Worm (Caenorhabditis elegans): Measurements from ENCODE around the gene srbc-83.

The srbc-83 gene

DNA sequence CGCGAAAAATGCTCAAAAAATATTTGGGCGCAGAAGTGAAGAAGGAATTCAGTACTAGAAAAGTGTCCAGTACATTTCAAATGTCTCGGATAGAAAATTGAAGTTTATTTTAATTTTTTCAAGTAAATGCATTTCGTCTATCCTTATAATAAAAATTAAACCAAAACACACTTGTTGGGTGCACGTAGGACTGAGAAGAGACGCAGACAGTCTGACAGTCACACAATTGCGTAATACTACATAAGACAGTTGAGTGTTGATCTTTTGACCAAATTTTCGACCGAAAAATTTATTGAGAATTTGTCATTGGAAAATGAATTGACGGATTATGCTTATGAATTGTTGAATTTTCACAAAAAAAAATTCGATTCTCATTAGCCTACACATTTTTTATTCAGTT is 12.4 kb downstream of the srbc-83 start, which contains the start of gene oac-7 (continued):
- no peak for TF ChIP-seq nhr-20 (tag; optimal IDR thresholded peaks at IDR 0.05)
- TF ChIP-seq skn-1 (tag; optimal IDR thresholded peaks at IDR 0.05): peak; percentile 5
- TF ChIP-seq nhr-76 (tag; optimal IDR thresholded peaks at IDR 0.05): no peak
- TF ChIP-seq grh-1 (GFP tag; IDR thresholded peaks at IDR 0.05): no peak
- no peak for TF ChIP-seq dpl-1 (GFP tag; optimal IDR thresholded peaks at IDR 0.05)
- TF ChIP-seq fos-1 (tag; optimal IDR thresholded peaks at IDR 0.05): no peak
- no peak for TF ChIP-seq ceh-90 (tag; optimal IDR thresholded peaks at IDR 0.05)
- no peak for TF ChIP-seq lin-13 (GFP tag; optimal IDR thresholded peaks at IDR 0.05)
- TF ChIP-seq unc-62 (GFP tag; optimal IDR thresholded peaks at IDR 0.05): no peak
- no peak for TF ChIP-seq egl-27 (tag; optimal IDR thresholded peaks at IDR 0.05)

DNA sequence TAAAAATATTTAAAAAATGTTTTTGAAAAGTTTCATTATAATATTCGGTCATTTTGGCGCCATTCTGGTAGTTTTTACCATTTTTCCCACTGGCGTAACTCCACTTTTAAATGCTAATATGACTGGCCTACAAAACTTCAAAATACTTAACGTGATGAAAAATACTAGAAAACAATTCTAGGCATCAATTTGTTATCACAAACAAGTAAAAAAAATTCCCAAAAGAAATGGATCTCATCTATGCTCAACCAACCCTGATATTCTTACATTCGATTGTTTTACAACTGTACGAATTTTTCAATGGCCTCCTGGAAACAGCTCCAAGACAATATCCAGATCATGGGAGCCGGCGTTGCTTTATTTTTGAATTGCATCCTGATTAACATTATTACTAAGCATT is 17.8 kb downstream of the srbc-83 start, which contains the start of gene str-214:
Gene str-214, plus strand, starts transcription at position 301 of the 400 bp plus-strand sequence.
- TF ChIP-seq nhr-28 (tag; optimal IDR thresholded peaks at IDR 0.05) (no peak), mab-9 (GFP tag; IDR thresholded peaks at IDR 0.05) (no peak), fkh-4 (tag; optimal IDR thresholded peaks at IDR 0.05; ENCODE audit: borderline replicate concordance) (no peak), ces-1 (GFP tag; optimal IDR thresholded peaks at IDR 0.05) (no peak), ceh-88 (GFP tag; IDR thresholded peaks at IDR 0.05) (no peak), alr-1 (tag; optimal IDR thresholded peaks at IDR 0.05; ENCODE audit: borderline replicate concordance) (no peak), ceh-82 (tag; optimal IDR thresholded peaks at IDR 0.05) (no peak), tlp-1 (tag; optimal IDR thresholded peaks at IDR 0.05) (no peak), egl-13 (tag; optimal IDR thresholded peaks at IDR 0.05) (no peak), egl-27 (tag; optimal IDR thresholded peaks at IDR 0.05) (no peak), ama-1 (optimal IDR thresholded peaks at IDR 0.05) (no peak), nhr-76 (tag; optimal IDR thresholded peaks at IDR 0.05) (no peak), fkh-8 (tag; optimal IDR thresholded peaks at IDR 0.05) (no peak), elt-3 (tag; optimal IDR thresholded peaks at IDR 0.05) (no peak)

DNA sequence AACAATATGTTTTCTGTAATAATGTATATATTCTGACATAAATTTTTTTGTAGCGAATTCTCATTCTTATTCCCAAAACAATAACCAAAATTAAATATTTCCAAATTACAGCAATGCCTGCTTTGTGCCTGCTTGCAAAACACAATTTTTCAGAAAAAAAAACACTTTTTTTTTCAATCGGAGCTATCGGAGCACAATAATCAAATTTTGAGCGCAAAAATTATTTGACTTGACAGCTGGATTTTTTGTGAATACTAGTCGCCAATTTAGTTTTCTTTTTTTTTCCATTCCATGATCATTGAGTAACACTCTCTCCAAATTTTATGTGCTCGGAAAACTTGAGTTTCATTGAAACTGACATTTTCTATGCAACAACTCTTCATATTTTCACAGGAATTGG is 20.1 kb downstream of the srbc-83 start, which contains the start of gene srh-180:
Gene srh-180, plus strand, starts transcription at position 301 of the 400 bp plus-strand sequence.
- TF ChIP-seq ets-5 (GFP tag; IDR thresholded peaks at IDR 0.05): no peak
- TF ChIP-seq fkh-8 (tag; optimal IDR thresholded peaks at IDR 0.05): no peak
- no peak for TF ChIP-seq unc-62 (GFP tag; optimal IDR thresholded peaks at IDR 0.05)
- no peak for TF ChIP-seq pax-3 (tag; optimal IDR thresholded peaks at IDR 0.05)
- no peak for TF ChIP-seq aly-2 (tag; optimal IDR thresholded peaks at IDR 0.05)
- no peak for TF ChIP-seq mep-1 (tag; optimal IDR thresholded peaks at IDR 0.05)
- TF ChIP-seq ceh-82 (tag; optimal IDR thresholded peaks at IDR 0.05): no peak
- no peak for TF ChIP-seq sox-4 (tag; optimal IDR thresholded peaks at IDR 0.05)
- TF ChIP-seq hlh-17 (GFP tag; optimal IDR thresholded peaks at IDR 0.05; ENCODE audit: borderline replicate concordance): no peak
- no peak for TF ChIP-seq blmp-1 (tag; optimal IDR thresholded peaks at IDR 0.05)
- TF ChIP-seq lin-15B (tag; optimal IDR thresholded peaks at IDR 0.05): no peak
- TF ChIP-seq C16A3.4 (tag; optimal IDR thresholded peaks at IDR 0.05): no peak
- no peak for TF ChIP-seq dpl-1 (GFP tag; optimal IDR thresholded peaks at IDR 0.05)
- TF ChIP-seq mab-9 (GFP tag; IDR thresholded peaks at IDR 0.05): no peak
- no peak for TF ChIP-seq nhr-11 (tag; optimal IDR thresholded peaks at IDR 0.05)
- no peak for TF ChIP-seq lin-14 (GFP tag; optimal IDR thresholded peaks at IDR 0.05)
- no peak for TF ChIP-seq zip-4 (GFP tag; optimal IDR thresholded peaks at IDR 0.05)

DNA sequence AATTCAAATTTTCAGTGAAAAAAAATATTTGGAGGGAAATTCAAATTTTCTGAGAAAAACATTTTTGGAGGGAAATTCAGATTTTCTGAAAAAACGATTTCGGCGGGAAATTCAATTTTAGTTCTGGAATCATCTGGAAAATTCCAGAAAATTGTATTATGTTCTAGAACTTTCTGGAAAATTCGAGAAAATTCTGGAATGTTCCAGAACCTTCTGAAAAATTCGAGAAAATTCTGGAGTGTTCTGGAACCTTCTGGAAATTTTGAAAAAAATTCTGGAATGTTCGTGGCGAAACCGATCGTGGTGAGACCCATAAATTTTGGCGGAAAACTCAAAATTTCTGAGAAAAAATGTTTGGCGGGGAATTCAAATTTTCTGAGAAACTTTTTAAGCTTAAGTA is 25.0 kb downstream of the srbc-83 start:
- no peak for TF ChIP-seq elt-3 (tag; optimal IDR thresholded peaks at IDR 0.05)
- TF ChIP-seq lin-15B (tag; optimal IDR thresholded peaks at IDR 0.05): no peak
- no peak for TF ChIP-seq dpl-1 (GFP tag; optimal IDR thresholded peaks at IDR 0.05)
- TF ChIP-seq ceh-88 (GFP tag; IDR thresholded peaks at IDR 0.05): no peak
- TF ChIP-seq zip-4 (GFP tag; optimal IDR thresholded peaks at IDR 0.05): no peak
- TF ChIP-seq C34B4.2 (tag; optimal IDR thresholded peaks at IDR 0.05): no peak
- no peak for TF ChIP-seq nhr-237 (tag; optimal IDR thresholded peaks at IDR 0.05)
- no peak for TF ChIP-seq ets-5 (GFP tag; IDR thresholded peaks at IDR 0.05)
- TF ChIP-seq aly-2 (tag; optimal IDR thresholded peaks at IDR 0.05): no peak
- no peak for TF ChIP-seq pag-3 (tag; optimal IDR thresholded peaks at IDR 0.05; ENCODE audit: borderline replicate concordance, insufficient read depth)
- no peak for TF ChIP-seq egl-27 (tag; optimal IDR thresholded peaks at IDR 0.05)
